Worm (Caenorhabditis elegans): ENCODE measurements around the gene srv-10.

- no peak for TF ChIP-seq tbx-2 (tag; optimal IDR thresholded peaks at IDR 0.05)
- no peak for TF ChIP-seq fos-1 (tag; optimal IDR thresholded peaks at IDR 0.05)
- TF ChIP-seq ztf-4 (tag; optimal IDR thresholded peaks at IDR 0.05) = no peak
- TF ChIP-seq nhr-28 (tag; optimal IDR thresholded peaks at IDR 0.05) = no peak
- no peak for TF ChIP-seq elt-3 (tag; optimal IDR thresholded peaks at IDR 0.05)
- TF ChIP-seq nfya-1 (tag; optimal IDR thresholded peaks at IDR 0.05; ENCODE audit: insufficient read depth) = no peak
- TF ChIP-seq pha-4 (tag; optimal IDR thresholded peaks at IDR 0.05) = no peak
- no peak for TF ChIP-seq lin-15B (tag; optimal IDR thresholded peaks at IDR 0.05)
- no peak for TF ChIP-seq zag-1 (tag; optimal IDR thresholded peaks at IDR 0.05)
Observed at ce11 chrV:13401669-13402068, 22.0 kb upstream of the srv-10 start.

Measured in whole organism, L3 larva.